Worm (Caenorhabditis elegans) whole organism, L1 larva: Measurements from ENCODE around the gene Y75B8A.7.
"Not testable (repeated sequence)": the region's sequence is repeated elsewhere in the genome, so short reads cannot be mapped to it uniquely, and the experiment has no call there.

Source experiments
- C16A3.4 ChIP-seq: fragments of 150-350 bp; optimal IDR thresholded peaks from 2 replicates; lab custom pipeline; 2014; ENCODE audit warnings: missing biosample characterization, missing genetic modification characterization
- aha-1 ChIP-seq: fragments of 150-350 bp; optimal IDR thresholded peaks from 2 replicates; lab custom pipeline; 2014; ENCODE audit warnings: missing biosample characterization, missing genetic modification characterization
- alr-1 ChIP-seq: fragments of 200-800 bp; sonication (Bioruptor generic); optimal IDR thresholded peaks from 2 replicates; lab custom pipeline; 2018; ENCODE audit warnings: borderline replicate concordance, mild to moderate bottlenecking, missing genetic modification characterization, missing compliant biosample characterization
- blmp-1 ChIP-seq: fragments of 150-350 bp; optimal IDR thresholded peaks from 2 replicates; lab custom pipeline; 2014; ENCODE audit warnings: missing biosample characterization, missing genetic modification characterization
- ceh-8 ChIP-seq: fragments of 200-800 bp; sonication (Bioruptor generic); optimal IDR thresholded peaks from 2 replicates; lab custom pipeline; 2018; ENCODE audit warnings: mild to moderate bottlenecking, missing genetic modification characterization, moderate library complexity, missing compliant biosample characterization
- ceh-90 ChIP-seq: sonication (generic microtip); optimal IDR thresholded peaks from 2 replicates; lab custom pipeline; 2016; ENCODE audit warnings: missing genetic modification characterization, missing compliant biosample characterization
- ces-1 ChIP-seq: fragments of 150-350 bp; optimal IDR thresholded peaks from 2 replicates; lab custom pipeline; 2014; ENCODE audit warnings: missing biosample characterization, missing genetic modification reagents, missing genetic modification characterization
- dpl-1 ChIP-seq, 3 experiments: fragments of 150-350 bp in 2 of 3; sonication (generic microtip) in 1 of 3; optimal IDR thresholded peaks; 2 replicates each; lab custom pipeline; 2014 to 2017; ENCODE audit warnings: missing biosample characterization in 3 of 3, missing genetic modification characterization in 3 of 3, missing genetic modification reagents in 3 of 3
- dsc-1 ChIP-seq: sonication (generic microtip); optimal IDR thresholded peaks from 2 replicates; lab custom pipeline; 2016; ENCODE audit warnings: mild to moderate bottlenecking, missing genetic modification characterization, missing compliant biosample characterization
- efl-1 ChIP-seq, 4 experiments: fragments of 150-350 bp; optimal IDR thresholded peaks in 3 of 4; peaks in 1 of 4; 1 replicate in 1 of 4; 2 replicates in 3 of 4; lab custom pipeline; 2014; ENCODE audit warnings: missing biosample characterization in 2 of 4, missing genetic modification characterization in 2 of 4, missing genetic modification reagents in 2 of 4
- efl-3 ChIP-seq: fragments of 200-800 bp; sonication (Bioruptor generic); optimal IDR thresholded peaks from 2 replicates; lab custom pipeline; 2018; ENCODE audit warnings: mild to moderate bottlenecking, missing genetic modification characterization, missing compliant biosample characterization
- grh-1 ChIP-seq: fragments of 200-800 bp; sonication (Bioruptor generic); IDR thresholded peaks from 2 replicates; pipeline ENCODE4 v1.3.6; 2022; ENCODE audit warnings: missing genetic modification reagents, missing genetic modification characterization, missing compliant biosample characterization
- hpl-2 ChIP-seq: fragments of 150-350 bp; optimal IDR thresholded peaks from 2 replicates; lab custom pipeline; 2014; ENCODE audit warnings: missing biosample characterization, missing genetic modification reagents, missing genetic modification characterization
- isw-1 ChIP-seq: fragments of 200-800 bp; sonication (Bioruptor generic); IDR thresholded peaks from 2 replicates; pipeline ENCODE4 v1.3.6; 2022; ENCODE audit warnings: missing genetic modification characterization, missing compliant biosample characterization
- lin-14 ChIP-seq: fragments of 200-800 bp; sonication (Bioruptor generic); optimal IDR thresholded peaks from 2 replicates; lab custom pipeline; 2018; ENCODE audit warnings: mild to moderate bottlenecking, missing genetic modification characterization, moderate library complexity, missing compliant biosample characterization
- lin-15B ChIP-seq: fragments of 150-350 bp; sonication (generic microtip); optimal IDR thresholded peaks from 3 replicates; lab custom pipeline; 2014; ENCODE audit warnings: missing biosample characterization, missing genetic modification characterization
- lin-35 ChIP-seq, 2 experiments: fragments of 150-350 bp; optimal IDR thresholded peaks; 2 replicates each; lab custom pipeline; 2014; ENCODE audit warnings: missing biosample characterization in 2 of 2, missing genetic modification characterization in 2 of 2, missing genetic modification reagents in 2 of 2
- lin-39 ChIP-seq: fragments of 150-350 bp; optimal IDR thresholded peaks from 2 replicates; lab custom pipeline; 2014; ENCODE audit warnings: missing biosample characterization, missing genetic modification reagents, missing genetic modification characterization
- lsy-2 ChIP-seq, 2 experiments: fragments of 150-350 bp; optimal IDR thresholded peaks; 2 replicates each; lab custom pipeline; 2014; ENCODE audit warnings: missing biosample characterization in 2 of 2, missing genetic modification characterization in 2 of 2
- mdl-1 ChIP-seq, 2 experiments: fragments of 150-350 bp; optimal IDR thresholded peaks; 2 replicates each; lab custom pipeline; 2014 to 2017; ENCODE audit warnings: missing biosample characterization in 2 of 2, missing genetic modification characterization in 2 of 2, inconsistent platforms in 1 of 2
- mep-1 ChIP-seq: fragments of 150-350 bp; optimal IDR thresholded peaks from 2 replicates; lab custom pipeline; 2014; ENCODE audit warnings: missing biosample characterization, missing genetic modification characterization
- nhr-19 ChIP-seq: fragments of 200-800 bp; sonication (Bioruptor generic); conservative IDR thresholded peaks from 2 replicates; pipeline ENCODE4 v1.3.6; 2022; ENCODE audit warnings: missing genetic modification characterization, missing compliant biosample characterization
- nhr-20 ChIP-seq: sonication (generic microtip); optimal IDR thresholded peaks from 2 replicates; lab custom pipeline; 2016; ENCODE audit warnings: mild to moderate bottlenecking, missing genetic modification characterization, missing compliant biosample characterization
- nhr-47 ChIP-seq: sonication (generic microtip); optimal IDR thresholded peaks from 2 replicates; lab custom pipeline; 2016; ENCODE audit warnings: mild to moderate bottlenecking, missing genetic modification characterization, moderate library complexity, missing compliant biosample characterization
- nhr-76 ChIP-seq: sonication (generic microtip); optimal IDR thresholded peaks from 2 replicates; lab custom pipeline; 2017; ENCODE audit warnings: missing biosample characterization, missing genetic modification characterization
- nhr-77 ChIP-seq: fragments of 150-350 bp; optimal IDR thresholded peaks from 2 replicates; lab custom pipeline; 2014; ENCODE audit warnings: missing biosample characterization, missing genetic modification characterization
- nhr-85 ChIP-seq: sonication (generic microtip); peaks from one replicate; lab custom pipeline; 2016; ENCODE audit warnings: missing genetic modification characterization, inconsistent platforms, missing compliant biosample characterization
- nhr-90 ChIP-seq: sonication (generic microtip); optimal IDR thresholded peaks from 2 replicates; lab custom pipeline; 2016; ENCODE audit warnings: mild to moderate bottlenecking, missing genetic modification characterization, missing compliant biosample characterization; ENCODE audit not compliant: poor library complexity
- pag-3 ChIP-seq: sonication (generic microtip); optimal IDR thresholded peaks from 2 replicates; lab custom pipeline; 2017; ENCODE audit warnings: missing genetic modification characterization, mild to moderate bottlenecking, missing compliant biosample characterization, antibody characterized with exemption, borderline replicate concordance; ENCODE audit not compliant: insufficient read depth
- pax-3 ChIP-seq: fragments of 200-800 bp; sonication (Bioruptor generic); optimal IDR thresholded peaks from 2 replicates; lab custom pipeline; 2018; ENCODE audit warnings: mild to moderate bottlenecking, missing genetic modification characterization, moderate library complexity, missing compliant biosample characterization
- rnt-1 ChIP-seq: sonication (generic microtip); optimal IDR thresholded peaks from 2 replicates; lab custom pipeline; 2016; ENCODE audit warnings: mild to moderate bottlenecking, missing genetic modification characterization, moderate library complexity, missing compliant biosample characterization
- snpc-4 ChIP-seq: fragments of 150-350 bp; optimal IDR thresholded peaks from 2 replicates; lab custom pipeline; 2014; ENCODE audit warnings: missing biosample characterization, missing genetic modification characterization
- snu-23 ChIP-seq: sonication (generic microtip); optimal IDR thresholded peaks from 2 replicates; lab custom pipeline; 2016; ENCODE audit warnings: missing genetic modification characterization, missing compliant biosample characterization
- swsn-7 ChIP-seq: sonication (generic microtip); optimal IDR thresholded peaks from 2 replicates; lab custom pipeline; 2016; ENCODE audit warnings: missing genetic modification characterization, missing compliant biosample characterization
- tbx-2 ChIP-seq: sonication (generic microtip); optimal IDR thresholded peaks from 2 replicates; lab custom pipeline; 2016; ENCODE audit warnings: missing genetic modification characterization, missing compliant biosample characterization
- tlp-1 ChIP-seq: fragments of 150-350 bp; optimal IDR thresholded peaks from 2 replicates; lab custom pipeline; 2014; ENCODE audit warnings: missing biosample characterization, missing genetic modification characterization
- unc-86 ChIP-seq: sonication (generic microtip); optimal IDR thresholded peaks from 2 replicates; lab custom pipeline; 2016; ENCODE audit warnings: missing genetic modification characterization, missing compliant biosample characterization
- vab-15 ChIP-seq: sonication (generic microtip); optimal IDR thresholded peaks from 2 replicates; lab custom pipeline; 2017; ENCODE audit warnings: missing genotype, mild to moderate bottlenecking, missing genetic modification characterization, missing compliant biosample characterization
- xbp-1 ChIP-seq: sonication (generic microtip); optimal IDR thresholded peaks from 2 replicates; lab custom pipeline; 2016; ENCODE audit warnings: missing genetic modification characterization, missing compliant biosample characterization
- zag-1 ChIP-seq: fragments of 150-350 bp; optimal IDR thresholded peaks from 2 replicates; lab custom pipeline; 2014; ENCODE audit warnings: missing biosample characterization, missing genetic modification characterization
- ztf-11 ChIP-seq, 2 experiments: sonication (generic microtip); optimal IDR thresholded peaks; 2 replicates each; lab custom pipeline; 2016 to 2017; ENCODE audit warnings: missing genetic modification characterization in 2 of 2, missing biosample characterization in 1 of 2, missing compliant biosample characterization in 1 of 2

Y75B8A.7 gene

DNA sequence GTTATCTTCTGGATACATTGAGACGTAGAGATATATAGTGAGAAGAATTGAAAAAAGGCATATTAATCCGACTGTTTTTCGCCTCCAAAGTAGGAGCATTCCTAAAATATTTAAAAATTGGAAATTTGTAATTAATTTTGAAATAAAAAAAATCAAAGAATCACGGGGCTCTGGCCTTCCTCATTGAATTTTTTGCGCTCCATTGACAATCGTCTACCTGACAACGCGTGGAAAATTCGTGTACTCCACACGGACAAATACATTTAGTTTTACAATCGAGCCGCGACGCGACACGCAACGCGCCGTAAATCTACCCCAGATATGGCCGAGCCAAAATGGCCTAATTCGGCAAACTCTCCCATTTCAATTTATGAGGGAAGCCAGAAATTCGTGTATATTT lies 24.4 kb downstream of the Y75B8A.7 start, which contains the start of gene gly-11:
Gene gly-11 (minus strand): TSS at position 101 of the 400 bp plus-strand sequence.
- not testable (repeated sequence) for TF ChIP-seq ceh-90 (tag; lab: Kevin White, UChicago); lin-14; ceh-8 (GFP tag; lab: Kevin White, UChicago)

DNA sequence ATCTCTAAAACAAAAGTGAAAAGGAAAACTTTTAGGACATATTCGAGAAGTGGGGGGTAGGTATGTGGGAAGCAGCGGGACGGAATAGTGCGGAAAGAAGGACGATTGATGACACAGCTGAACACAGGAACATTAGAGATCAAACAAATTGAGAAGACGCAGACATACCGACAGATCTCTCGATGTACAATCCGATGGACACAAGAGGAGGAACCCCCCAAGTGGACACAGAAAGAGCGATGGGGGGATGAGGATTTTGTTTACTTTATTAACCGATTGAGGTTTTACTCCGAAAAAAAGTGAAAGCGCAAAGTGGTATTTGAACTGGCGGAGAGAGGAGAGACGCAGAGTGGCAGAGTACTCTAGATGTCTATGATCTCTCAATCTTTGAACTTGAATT lies 25.4 kb downstream of the Y75B8A.7 start:
- TF ChIP-seq snu-23 (peak; percentile 27), snpc-4 (no peak), ces-1 (no peak), hpl-2 (no peak), pax-3 (no peak), ceh-8 (GFP tag; lab: Kevin White, UChicago) (no peak), aha-1 (tag; lab: Kevin White, UChicago) (no peak), nhr-77 (tag; lab: Kevin White, UChicago) (peak; percentile 52), grh-1 (0 out of 2 replicates have a peak, but pooled peaks have one; percentile 20), nhr-85 (peak; percentile 84), dsc-1 (tag; lab: Kevin White, UChicago) (no peak), efl-3 (GFP tag; lab: Kevin White, UChicago) (no peak), mdl-1 (tag; optimal IDR thresholded peaks at IDR 0.05; lab: Kevin White, UChicago) (peak in 1 of 2 experiments; percentile 3), nhr-47 (no peak), C16A3.4 (tag; lab: Kevin White, UChicago) (no peak), dpl-1 (GFP tag; optimal IDR thresholded peaks at IDR 0.05; lab: Kevin White, UChicago) (no peak), rnt-1 (tag; lab: Kevin White, UChicago) (no peak), nhr-76 (no peak), nhr-19 (peak; percentile 33), xbp-1 (tag; lab: Kevin White, UChicago) (no peak), zag-1 (tag; lab: Kevin White, UChicago) (no peak), pag-3 (tag; lab: Kevin White, UChicago) (no peak), ztf-11 (tag; optimal IDR thresholded peaks at IDR 0.05; lab: Kevin White, UChicago) (no peak), lin-15B (tag; lab: Kevin White, UChicago) (no peak), efl-1 (optimal IDR thresholded peaks at IDR 0.05; lab: Kevin White, UChicago) (peak in 1 of 2 experiments; percentile 34), efl-1 (GFP tag; optimal IDR thresholded peaks at IDR 0.05 in 1 of 2; lab: Kevin White, UChicago) (peak in 1 of 2 experiments; percentile 86), mep-1 (peak; percentile 51), nhr-20 (tag; lab: Kevin White, UChicago) (peak; percentile 32), isw-1 (GFP tag; lab: Robert Waterston, UW) (no peak), tlp-1 (tag; lab: Kevin White, UChicago) (no peak), lin-14 (peak; percentile 84), vab-15 (tag; lab: Kevin White, UChicago) (no peak), lin-39 (tag; lab: Kevin White, UChicago) (no peak), lin-35 (GFP tag; optimal IDR thresholded peaks at IDR 0.05; lab: Kevin White, UChicago) (peak in 1 of 2 experiments; percentile 14), unc-86 (tag; lab: Kevin White, UChicago) (no peak), swsn-7 (tag; lab: Kevin White, UChicago) (peak; percentile 15), nhr-90 (peak; percentile 21), blmp-1 (peak; percentile 88), alr-1 (tag; lab: Kevin White, UChicago) (no peak), lsy-2 (tag; optimal IDR thresholded peaks at IDR 0.05; lab: Kevin White, UChicago) (no peak), tbx-2 (tag; lab: Kevin White, UChicago) (peak; percentile 5)
- TF ChIP-seq, all 84 proteins: peak for 15
